Worm (Caenorhabditis elegans): ENCODE data around the gene srt-45.

ce11 chrV:19744210-19744609, 39.7 kb upstream of the srt-45 start:
- TF ChIP-seq klf-2 (GFP tag; conservative IDR thresholded peaks at IDR 0.05) (no peak), ref-1 (GFP tag; conservative IDR thresholded peaks at IDR 0.05) (no peak), ztf-23 (GFP tag; IDR thresholded peaks at IDR 0.05) (no peak), tab-1 (GFP tag; IDR thresholded peaks at IDR 0.05) (no peak), flt-1 (GFP tag; IDR thresholded peaks at IDR 0.05) (no peak), T22C8.4 (GFP tag; IDR thresholded peaks at IDR 0.05) (peak; percentile 59; the same call in 1 of the 2 replicates), ztf-29 (GFP tag; IDR thresholded peaks at IDR 0.05) (no peak), cog-1 (tag; optimal IDR thresholded peaks at IDR 0.05) (no peak)

All from whole organism, midembryonic.